Worm (Caenorhabditis elegans): ENCODE results near the gene H09F14.1.

Gene H09F14.1

ce11 chrV:10588694-10589093 lies 26.7 kb downstream of the H09F14.1 start, which contains the start of gene srg-32:
TSS of gene srg-32 (minus strand) at chrV:10588794.
- no peak for TF ChIP-seq hlh-30 (tag; optimal IDR thresholded peaks at IDR 0.05; ENCODE audit: insufficient read depth)
- TF ChIP-seq hlh-11 (tag; optimal IDR thresholded peaks at IDR 0.05), result no peak
- TF ChIP-seq F26F4.8 (GFP tag; conservative IDR thresholded peaks at IDR 0.05), result no peak
- no peak for TF ChIP-seq lin-29 (GFP tag; IDR thresholded peaks at IDR 0.05)
- no peak for TF ChIP-seq aha-1 (tag)
- TF ChIP-seq nhr-111 (GFP tag; optimal IDR thresholded peaks at IDR 0.05), result no peak
- no peak for TF ChIP-seq egl-43 (GFP tag; IDR thresholded peaks at IDR 0.05)
- no peak for TF ChIP-seq F37D6.2 (tag; optimal IDR thresholded peaks at IDR 0.05)
- TF ChIP-seq madf-9 (GFP tag; conservative IDR thresholded peaks at IDR 0.05), result no peak
- no peak for TF ChIP-seq dmd-6 (GFP tag; IDR thresholded peaks at IDR 0.05)
- TF ChIP-seq mxl-3 (GFP tag; optimal IDR thresholded peaks at IDR 0.05), result no peak
- no peak for TF ChIP-seq zip-11 (GFP tag; IDR thresholded peaks at IDR 0.05)
- no peak for TF ChIP-seq F49E8.2 (tag; optimal IDR thresholded peaks at IDR 0.05; ENCODE audit: borderline replicate concordance)
- no peak for TF ChIP-seq saeg-2 (GFP tag; IDR thresholded peaks at IDR 0.05)
- TF ChIP-seq nhr-48 (tag; optimal IDR thresholded peaks at IDR 0.05), result no peak
- no peak for TF ChIP-seq dmd-9 (GFP tag; IDR thresholded peaks at IDR 0.05)
- TF ChIP-seq dpl-1 (GFP tag; optimal IDR thresholded peaks at IDR 0.05), result no peak
- TF ChIP-seq jun-1 (tag; optimal IDR thresholded peaks at IDR 0.05), result no peak
- TF ChIP-seq nhr-42 (GFP tag; IDR thresholded peaks at IDR 0.05), result no peak

- no peak for TF ChIP-seq zfp-3 (GFP tag; conservative IDR thresholded peaks at IDR 0.05)
- TF ChIP-seq pqm-1 (tag; optimal IDR thresholded peaks at IDR 0.05), result peak; percentile 75
- TF ChIP-seq ceh-82 (tag; optimal IDR thresholded peaks at IDR 0.05), result no peak
- 0 out of 2 replicates have a peak, but pooled peaks have one; percentile 27 for TF ChIP-seq php-3 (GFP tag; IDR thresholded peaks at IDR 0.05)
- TF ChIP-seq daf-16 (GFP tag; optimal IDR thresholded peaks at IDR 0.05), result no peak
- peak; percentile 47 for TF ChIP-seq daf-16 (tag; optimal IDR thresholded peaks at IDR 0.05)
- peak; percentile 61 for TF ChIP-seq nhr-28 (tag; optimal IDR thresholded peaks at IDR 0.05)
- TF ChIP-seq spr-1 (tag; optimal IDR thresholded peaks at IDR 0.05), result no peak
- peak; percentile 11 for TF ChIP-seq dve-1 (tag; optimal IDR thresholded peaks at IDR 0.05; ENCODE audit: insufficient read depth)
- TF ChIP-seq unc-62 (GFP tag; optimal IDR thresholded peaks at IDR 0.05 in 1 of 2), result peak in 1 of 2 experiments; percentile 9
- no peak for TF ChIP-seq unc-62 (tag; optimal IDR thresholded peaks at IDR 0.05)
- peak; percentile 16 for TF ChIP-seq hlh-11 (tag; optimal IDR thresholded peaks at IDR 0.05)
- peak; percentile 21 for TF ChIP-seq nhr-77 (tag; optimal IDR thresholded peaks at IDR 0.05)
These were observed 33.5 kb downstream of the H09F14.1 start, which contains the start of gene T21C9.6 for ce11 chrV:10581837-10582300. TSS of gene T21C9.6 (plus strand) at chrV:10581887.

- TF ChIP-seq php-3 (GFP tag; IDR thresholded peaks at IDR 0.05) (peak; percentile 88), snpc-1.2 (GFP tag; IDR thresholded peaks at IDR 0.05) (no peak), mdl-1 (tag; optimal IDR thresholded peaks at IDR 0.05) (no peak), unc-130 (GFP tag; optimal IDR thresholded peaks at IDR 0.05) (no peak), hlh-11 (tag; optimal IDR thresholded peaks at IDR 0.05) (peak; percentile 46), spr-1 (tag; optimal IDR thresholded peaks at IDR 0.05) (no peak), nhr-76 (tag; optimal IDR thresholded peaks at IDR 0.05) (no peak), dve-1 (tag; optimal IDR thresholded peaks at IDR 0.05; ENCODE audit: insufficient read depth) (peak; percentile 27), dmd-6 (GFP tag; IDR thresholded peaks at IDR 0.05) (peak; percentile 58; the same call in 1 of the 2 replicates), unc-39 (tag; optimal IDR thresholded peaks at IDR 0.05) (no peak), daf-16 (GFP tag; optimal IDR thresholded peaks at IDR 0.05) (no peak), daf-16 (tag; optimal IDR thresholded peaks at IDR 0.05) (peak; percentile 57), cey-2 (tag; optimal IDR thresholded peaks at IDR 0.05; ENCODE audit: borderline replicate concordance, insufficient read depth) (no peak), pqm-1 (tag; optimal IDR thresholded peaks at IDR 0.05) (peak; percentile 83), nhr-77 (tag; optimal IDR thresholded peaks at IDR 0.05) (peak; percentile 29), nhr-237 (tag; optimal IDR thresholded peaks at IDR 0.05) (no peak), tra-1 (GFP tag; IDR thresholded peaks at IDR 0.05) (no peak), vab-7 (GFP tag; IDR thresholded peaks at IDR 0.05) (no peak), nhr-28 (tag; optimal IDR thresholded peaks at IDR 0.05) (peak; percentile 72), ceh-44 (GFP tag; IDR thresholded peaks at IDR 0.05) (no peak), fkh-10 (GFP tag; optimal IDR thresholded peaks at IDR 0.05) (no peak)
These were observed 34.8 kb downstream of the H09F14.1 start for ce11 chrV:10580638-10581037.
